Fruit fly (Drosophila melanogaster) whole organism, wandering third instar larva: Measurements from ENCODE around the gene CG5388.

ENCODE experiments used
- Abd-B ChIP-seq: fragments of >200 bp; optimal IDR thresholded peaks from 2 replicates; lab custom pipeline; 2017; ENCODE audit warnings: missing biosample characterization, missing genetic modification characterization
- CG32264 ChIP-seq: fragments of 200-800 bp; sonication (Bioruptor generic); optimal IDR thresholded peaks from 2 replicates; lab custom pipeline; 2016; ENCODE audit warnings: missing biosample characterization, missing genetic modification characterization
- CG9705 ChIP-seq: fragments of 200-800 bp; sonication (Bioruptor generic); optimal IDR thresholded peaks from 2 replicates; lab custom pipeline; 2018; ENCODE audit warnings: missing biosample characterization, mild to moderate bottlenecking, missing genetic modification characterization
- CrebA ChIP-seq: fragments of 200-800 bp; sonication (Bioruptor generic); optimal IDR thresholded peaks from 2 replicates; lab custom pipeline; 2016; ENCODE audit warnings: missing biosample characterization, mild to moderate bottlenecking, missing genetic modification characterization, borderline replicate concordance
- Dfd ChIP-seq: fragments of >200 bp; optimal IDR thresholded peaks from 2 replicates; lab custom pipeline; 2017; ENCODE audit warnings: missing biosample characterization, missing genetic modification characterization
- Dif ChIP-seq: fragments of 200-275, 200-300 bp; sonication (Bioruptor generic); optimal IDR thresholded peaks from 2 replicates; lab custom pipeline; 2018; ENCODE audit warnings: missing biosample characterization, missing genetic modification characterization; ENCODE audit not compliant: partially characterized antibody
- GATAd ChIP-seq: sonication (Bioruptor generic); optimal IDR thresholded peaks from 2 replicates; lab custom pipeline; 2016; ENCODE audit warnings: missing biosample characterization, missing genetic modification characterization
- HLH106 ChIP-seq: fragments of 200-800 bp; optimal IDR thresholded peaks from 3 replicates; lab custom pipeline; 2019; ENCODE audit warnings: missing biosample characterization, mild to moderate bottlenecking, missing genetic modification characterization, moderate library complexity
- Hr78 ChIP-seq: fragments of >200 bp; optimal IDR thresholded peaks from 2 replicates; lab custom pipeline; 2017; ENCODE audit warnings: missing biosample characterization, missing genetic modification characterization
- Hr83 ChIP-seq: fragments of 200-300 bp; sonication (Bioruptor generic); optimal IDR thresholded peaks from 2 replicates; lab custom pipeline; 2016; ENCODE audit warnings: missing biosample characterization, mild to moderate bottlenecking, missing genetic modification characterization, moderate library complexity; ENCODE audit not compliant: poor library complexity, severe bottlenecking
- Jra ChIP-seq: sonication (Bioruptor generic); optimal IDR thresholded peaks from 2 replicates; lab custom pipeline; 2016; ENCODE audit warnings: missing biosample characterization, missing genetic modification characterization
- Mio ChIP-seq: sonication (Bioruptor generic); optimal IDR thresholded peaks from 2 replicates; lab custom pipeline; 2016; ENCODE audit warnings: missing biosample characterization, missing genetic modification characterization
- Myc ChIP-seq: fragments of >200 bp; optimal IDR thresholded peaks from 2 replicates; lab custom pipeline; 2017
- N ChIP-seq: fragments of >200 bp; optimal IDR thresholded peaks from 2 replicates; lab custom pipeline; 2018; ENCODE audit warnings: missing biosample characterization, missing external identifiers, missing genetic modification characterization
- OdsH ChIP-seq: fragments of 200-800 bp; sonication (Bioruptor generic); optimal IDR thresholded peaks from 2 replicates; lab custom pipeline; 2016; ENCODE audit warnings: missing biosample characterization, mild to moderate bottlenecking, missing genetic modification characterization
- Sp1 ChIP-seq: fragments of 200-800 bp; sonication (Bioruptor generic); optimal IDR thresholded peaks from 3 replicates; lab custom pipeline; 2019; ENCODE audit warnings: missing biosample characterization, mild to moderate bottlenecking, missing genetic modification characterization, moderate library complexity
- Vsx2 ChIP-seq: fragments of 200-300, 225-300 bp; sonication (Bioruptor generic); optimal IDR thresholded peaks from 2 replicates; lab custom pipeline; 2018; ENCODE audit warnings: missing biosample characterization, missing genetic modification characterization; ENCODE audit not compliant: partially characterized antibody
- br ChIP-seq: fragments of 200-800 bp; sonication (Bioruptor generic); optimal IDR thresholded peaks from 2 replicates; lab custom pipeline; 2016; ENCODE audit warnings: missing biosample characterization, missing genetic modification characterization
- brk ChIP-seq: fragments of 200-800 bp; sonication (Bioruptor generic); optimal IDR thresholded peaks from 2 replicates; lab custom pipeline; 2016; ENCODE audit warnings: missing biosample characterization, mild to moderate bottlenecking, missing genetic modification characterization
- dl ChIP-seq, 2 experiments: fragments of 175-275, 200-275 bp in 1 of 2; fragments of 200-275 bp in 1 of 2; sonication (Bioruptor generic); optimal IDR thresholded peaks; lab custom pipeline; 2018; ENCODE audit warnings: mild to moderate bottlenecking in 2 of 2, missing biosample characterization in 2 of 2, missing genetic modification characterization in 2 of 2, moderate library complexity in 2 of 2; ENCODE audit not compliant: partially characterized antibody in 2 of 2, insufficient read depth in 1 of 2
- dmrt93B ChIP-seq: fragments of 200-800 bp; sonication (Bioruptor generic); optimal IDR thresholded peaks from 2 replicates; lab custom pipeline; 2018; ENCODE audit warnings: missing biosample characterization, mild to moderate bottlenecking, missing genetic modification characterization
- dsf ChIP-seq: sonication (Bioruptor generic); optimal IDR thresholded peaks from 2 replicates; lab custom pipeline; 2016; ENCODE audit warnings: missing biosample characterization, missing genetic modification characterization, borderline replicate concordance
- foxo ChIP-seq, 2 experiments: fragments of 200-800 bp; sonication (Bioruptor generic); optimal IDR thresholded peaks; 2 replicates in 1 of 2; 3 replicates in 1 of 2; lab custom pipeline; 2016 to 2017; ENCODE audit warnings: missing biosample characterization in 2 of 2, missing genetic modification characterization in 2 of 2
- fru ChIP-seq: fragments of 200-800 bp; sonication (Bioruptor generic); optimal IDR thresholded peaks from 3 replicates; lab custom pipeline; 2016; ENCODE audit warnings: missing biosample characterization, mild to moderate bottlenecking, missing genetic modification characterization
- jim ChIP-seq: fragments of 175-275, 200-325 bp; sonication (Bioruptor generic); optimal IDR thresholded peaks from 2 replicates; lab custom pipeline; 2016; ENCODE audit warnings: missing biosample characterization, mild to moderate bottlenecking, missing genetic modification characterization
- pan ChIP-seq: fragments of >200 bp; optimal IDR thresholded peaks from 2 replicates; lab custom pipeline; 2017
- rgr ChIP-seq: fragments of 200-800 bp; sonication (Bioruptor generic); optimal IDR thresholded peaks from 3 replicates; lab custom pipeline; 2016; ENCODE audit warnings: missing biosample characterization, mild to moderate bottlenecking, missing genetic modification characterization
- sage ChIP-seq: fragments of 200-800 bp; sonication (Bioruptor generic); optimal IDR thresholded peaks from 2 replicates; lab custom pipeline; 2016; ENCODE audit warnings: missing biosample characterization, mild to moderate bottlenecking, missing genetic modification characterization
- sv ChIP-seq: fragments of 200-800 bp; sonication (Bioruptor generic); optimal IDR thresholded peaks from 3 replicates; lab custom pipeline; 2016; ENCODE audit warnings: missing biosample characterization, missing genetic modification characterization
- tai ChIP-seq: sonication (Bioruptor generic); optimal IDR thresholded peaks from 2 replicates; lab custom pipeline; 2016; ENCODE audit warnings: missing biosample characterization, missing genetic modification characterization
- woc ChIP-seq: sonication (Bioruptor generic); optimal IDR thresholded peaks from 2 replicates; lab custom pipeline; 2016; ENCODE audit warnings: missing biosample characterization, mild to moderate bottlenecking, missing genetic modification characterization

The CG5388 gene

DNA sequence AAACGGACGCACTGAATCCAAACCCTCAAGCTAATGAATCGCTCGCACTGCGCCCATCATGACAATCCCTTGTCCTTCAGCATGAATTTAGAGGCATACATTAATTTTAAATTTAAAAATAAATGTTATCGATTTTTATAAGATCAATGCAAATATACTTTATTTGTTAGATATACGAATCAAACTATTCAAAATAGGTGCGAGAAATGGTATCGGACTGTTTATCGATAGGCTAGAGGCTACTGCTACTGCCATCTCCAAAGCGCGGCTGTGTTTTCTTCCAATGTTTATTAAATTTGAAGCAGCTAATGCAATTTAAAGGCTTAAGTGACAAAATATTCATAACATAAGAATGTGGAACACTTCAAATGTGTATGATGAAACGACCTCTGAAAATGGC lies 41.0 kb upstream of the CG5388 start, which contains the start of gene CG43342:
TSS of gene CG43342 (plus strand) at position 264 of the 400 bp plus-strand sequence.
- no peak for TF ChIP-seq CG9705 (GFP tag; lab: Kevin White, UChicago)
- no peak for TF ChIP-seq N
- no peak for TF ChIP-seq OdsH
- no peak for TF ChIP-seq brk (GFP tag; lab: Kevin White, UChicago)
- no peak for TF ChIP-seq foxo (GFP tag; optimal IDR thresholded peaks at IDR 0.05; lab: Kevin White, UChicago)
- no peak for TF ChIP-seq HLH106 (tag; lab: Kevin White, UChicago)
- TF ChIP-seq Mio (GFP tag; lab: Kevin White, UChicago) = no peak
- TF ChIP-seq sage (GFP tag; lab: Kevin White, UChicago) = no peak
- TF ChIP-seq Sp1 (GFP tag; lab: Kevin White, UChicago) = no peak
- no peak for TF ChIP-seq Myc (lab: Kevin White, UChicago)
- TF ChIP-seq br = no peak
- TF ChIP-seq dl (GFP tag; optimal IDR thresholded peaks at IDR 0.05; lab: Kevin White, UChicago; ENCODE audit: insufficient read depth in 1 of 2, partially characterized antibody in 2 of 2) = no peak
- no peak for TF ChIP-seq Dfd (GFP tag; lab: Kevin White, UChicago)
- TF ChIP-seq Vsx2 (GFP tag; lab: Kevin White, UChicago) = no peak
- no peak for TF ChIP-seq CrebA (GFP tag; lab: Kevin White, UChicago)

DNA sequence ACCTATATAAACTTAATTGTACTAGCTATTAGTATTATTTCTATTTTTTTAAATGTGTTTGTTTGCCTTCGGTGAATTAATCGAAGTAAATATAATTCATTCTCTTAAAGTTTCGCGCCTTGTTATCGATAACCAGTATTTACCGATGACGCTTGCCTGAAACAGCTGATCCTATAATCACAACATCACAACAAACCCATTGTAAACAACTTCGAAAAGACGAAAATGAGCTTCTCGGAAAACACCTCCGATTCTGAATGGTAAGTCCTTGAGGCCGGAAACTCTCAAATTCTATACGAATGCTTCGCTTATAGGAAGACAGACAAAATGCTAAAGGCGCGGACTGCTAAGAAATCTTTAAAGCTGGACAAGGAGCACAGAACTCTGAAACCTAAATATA lies 39.8 kb upstream of the CG5388 start, which contains the start of gene CG34149:
TSS of gene CG34149 (plus strand) at position 187 of the 400 bp plus-strand sequence.
- no peak for TF ChIP-seq sv (GFP tag; lab: Kevin White, UChicago)
- TF ChIP-seq tai (GFP tag; lab: Kevin White, UChicago) = no peak
- TF ChIP-seq N = no peak
- TF ChIP-seq pan = no peak
- TF ChIP-seq CG9705 (GFP tag; lab: Kevin White, UChicago) = no peak
- TF ChIP-seq fru (GFP tag; lab: Kevin White, UChicago) = no peak
- TF ChIP-seq Abd-B (GFP tag; lab: Kevin White, UChicago) = no peak
- TF ChIP-seq OdsH = no peak
- TF ChIP-seq woc (GFP tag; lab: Kevin White, UChicago) = no peak
- no peak for TF ChIP-seq Vsx2 (GFP tag; lab: Kevin White, UChicago)
- TF ChIP-seq Sp1 (GFP tag; lab: Kevin White, UChicago) = no peak
- TF ChIP-seq Jra (GFP tag; lab: Kevin White, UChicago) = no peak
- no peak for TF ChIP-seq dsf (GFP tag; lab: Kevin White, UChicago)
- no peak for TF ChIP-seq CrebA (GFP tag; lab: Kevin White, UChicago)
- no peak for TF ChIP-seq dmrt93B (GFP tag; lab: Kevin White, UChicago)
- TF ChIP-seq Dif (GFP tag; lab: Kevin White, UChicago) = no peak
- TF ChIP-seq GATAd = no peak
- no peak for TF ChIP-seq brk (GFP tag; lab: Kevin White, UChicago)
- TF ChIP-seq HLH106 (tag; lab: Kevin White, UChicago) = no peak
- TF ChIP-seq dl (GFP tag; optimal IDR thresholded peaks at IDR 0.05; lab: Kevin White, UChicago; ENCODE audit: insufficient read depth in 1 of 2, partially characterized antibody in 2 of 2) = no peak

DNA sequence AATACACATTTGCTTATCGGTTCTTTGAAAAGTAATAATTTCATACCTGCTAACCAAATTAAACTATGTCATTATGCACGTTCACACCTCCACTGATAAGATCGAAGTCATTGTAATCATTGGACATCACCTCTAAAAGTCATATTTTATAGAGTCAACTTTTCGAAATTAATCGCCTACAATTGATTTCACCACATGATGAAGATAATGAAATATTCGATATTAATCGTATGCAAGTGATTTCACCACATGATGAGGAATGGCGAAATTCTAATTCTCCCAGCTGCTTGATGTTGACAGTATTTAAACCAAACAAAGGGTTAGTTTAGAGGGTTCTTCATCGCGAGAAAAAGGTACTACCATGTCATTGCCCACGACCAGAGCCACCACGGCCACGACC lies 35.6 kb upstream of the CG5388 start, which contains the start of gene CG18596:
TSS of gene CG18596 (plus strand) at position 250 of the 400 bp plus-strand sequence.
- no peak for TF ChIP-seq CG32264 (GFP tag; lab: Kevin White, UChicago)
- TF ChIP-seq Vsx2 (GFP tag; lab: Kevin White, UChicago) = no peak
- TF ChIP-seq Myc (lab: Kevin White, UChicago) = peak; percentile 77
- TF ChIP-seq, all 38 proteins: peak for 1

DNA sequence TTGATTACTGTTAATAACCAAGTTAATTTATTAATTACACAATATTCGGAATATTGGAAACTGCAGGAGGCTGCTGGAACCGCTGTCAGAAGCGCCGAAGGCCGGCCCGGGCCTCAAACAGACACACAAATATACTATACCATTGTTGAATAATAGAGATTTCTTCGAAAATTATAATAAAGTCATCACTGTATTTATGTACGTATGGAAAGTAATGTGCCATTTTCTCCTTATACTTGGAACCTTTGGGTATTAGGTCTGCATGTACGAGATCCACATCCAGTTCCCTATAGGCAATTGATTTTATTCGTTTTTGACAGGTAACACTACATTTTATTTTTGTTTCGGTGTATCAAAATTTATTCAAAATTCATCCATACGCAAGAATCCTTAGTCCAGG lies 32.4 kb upstream of the CG5388 start, which contains the start of gene CG7069:
TSS of gene CG7069 (plus strand) at position 301 of the 400 bp plus-strand sequence.
- TF ChIP-seq rgr (GFP tag; lab: Kevin White, UChicago) (no peak), fru (GFP tag; lab: Kevin White, UChicago) (no peak), Hr83 (GFP tag; lab: Kevin White, UChicago) (no peak), Hr78 (GFP tag; lab: Kevin White, UChicago) (no peak), jim (GFP tag; lab: Kevin White, UChicago) (no peak), pan (no peak), brk (GFP tag; lab: Kevin White, UChicago) (no peak)
